Fruit fly (Drosophila melanogaster): ENCODE measurements around the gene ND-B18.

Gene ND-B18

DNA sequence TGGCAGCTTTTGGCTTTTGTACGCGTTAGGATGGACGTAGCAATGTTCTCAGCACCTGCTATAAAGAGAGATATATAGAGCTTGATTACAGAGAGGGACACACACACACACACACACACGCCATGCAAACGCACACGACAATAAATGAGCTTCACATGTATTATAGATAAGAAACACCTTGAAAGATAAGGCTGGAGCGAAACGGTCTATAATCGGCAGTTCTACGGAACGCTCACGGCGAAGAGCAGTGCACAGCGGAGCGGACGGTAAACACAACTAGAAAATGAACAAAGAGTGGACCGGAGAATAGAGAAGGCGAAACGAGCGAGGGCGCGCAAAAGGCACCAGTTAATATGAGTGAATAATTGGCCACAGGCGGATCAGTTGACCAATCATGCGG lies 14.8 kb upstream of the ND-B18 start:
- TF ChIP-seq CTCF (optimal IDR thresholded peaks at IDR 0.05): no peak
- TF ChIP-seq CG8478 (optimal IDR thresholded peaks at IDR 0.05): no peak

DNA sequence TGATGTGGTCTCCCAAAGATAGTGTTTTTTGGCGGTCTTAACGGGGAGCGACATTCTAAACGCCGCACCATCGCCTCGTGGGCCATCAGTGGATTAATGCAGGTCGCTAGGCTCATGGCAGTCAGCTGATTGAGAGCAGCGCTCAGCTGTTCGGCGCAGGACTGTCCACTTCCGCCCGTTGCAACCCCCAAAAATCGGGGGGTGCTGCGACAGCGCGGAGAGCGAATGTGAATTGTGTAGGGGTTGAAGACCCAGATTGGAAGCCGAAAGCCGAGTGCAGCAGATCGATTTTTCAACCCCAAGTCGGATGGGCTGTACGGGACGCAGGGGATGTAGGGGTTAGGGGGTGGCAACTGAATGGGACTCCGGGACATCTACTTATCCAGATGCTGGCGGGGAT lies 914 bp upstream of the ND-B18 start:
- TF ChIP-seq CTCF (optimal IDR thresholded peaks at IDR 0.05): no peak
- TF ChIP-seq CG8478 (optimal IDR thresholded peaks at IDR 0.05): no peak

DNA sequence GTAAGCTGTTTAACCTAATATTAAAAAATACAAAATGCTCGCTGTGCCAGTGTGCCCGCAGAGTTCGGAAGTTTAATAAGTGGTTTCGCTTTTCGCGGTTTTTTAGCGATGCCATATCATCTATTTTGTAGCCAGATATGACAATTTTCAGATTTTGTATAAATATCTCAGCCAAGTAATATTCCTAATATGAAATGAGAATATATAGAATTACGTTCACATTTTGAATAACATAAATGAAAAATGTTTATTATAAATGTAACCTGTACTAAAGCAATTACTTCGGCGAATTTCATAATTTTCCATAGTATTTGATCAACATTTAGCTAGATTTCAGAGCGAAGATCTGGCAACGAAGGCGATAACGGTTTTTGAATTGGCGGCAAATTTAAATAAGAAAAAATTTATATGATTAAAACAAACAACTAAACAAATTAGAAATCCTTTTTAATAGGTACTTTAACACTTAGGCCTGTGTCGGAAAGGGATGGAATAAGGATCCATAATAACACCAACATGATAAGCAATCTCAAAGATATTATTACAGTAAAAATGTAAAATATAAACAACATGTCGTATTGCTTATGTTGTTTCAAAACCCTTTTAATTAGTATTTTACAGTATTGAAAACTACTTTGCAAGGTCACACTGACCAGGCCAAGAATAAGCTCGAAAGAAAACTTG lies 3.0 kb downstream of the ND-B18 start, which contains the start of the genes opm and dob:
TSS of gene opm (minus strand) at position 59 of the 684 bp plus-strand sequence.
TSS of gene dob (plus strand) at position 634 of the 684 bp plus-strand sequence.
- TF ChIP-seq CTCF (optimal IDR thresholded peaks at IDR 0.05) (no peak), CG8478 (optimal IDR thresholded peaks at IDR 0.05) (no peak)

DNA sequence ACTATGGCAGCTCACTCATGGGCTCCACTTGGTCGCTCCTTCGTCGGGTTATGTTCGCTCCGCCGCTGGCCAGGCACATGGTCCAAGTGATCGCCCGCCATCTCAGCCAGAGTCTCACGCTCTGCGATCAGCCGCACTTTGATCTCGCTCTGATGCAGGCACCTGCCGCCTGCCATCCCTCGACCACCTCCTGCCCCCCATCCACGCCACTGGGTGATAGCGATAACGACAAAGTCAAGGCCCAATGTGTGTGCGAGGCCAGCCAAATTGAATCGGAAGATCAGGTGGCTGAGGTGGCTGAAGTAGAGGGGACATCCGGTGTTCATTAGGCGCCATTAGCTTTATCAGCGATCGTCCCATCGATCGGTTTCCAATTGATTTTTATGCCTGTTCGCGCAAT lies 5.0 kb downstream of the ND-B18 start:
- no peak for TF ChIP-seq CTCF (optimal IDR thresholded peaks at IDR 0.05)
- no peak for TF ChIP-seq CG8478 (optimal IDR thresholded peaks at IDR 0.05)

DNA sequence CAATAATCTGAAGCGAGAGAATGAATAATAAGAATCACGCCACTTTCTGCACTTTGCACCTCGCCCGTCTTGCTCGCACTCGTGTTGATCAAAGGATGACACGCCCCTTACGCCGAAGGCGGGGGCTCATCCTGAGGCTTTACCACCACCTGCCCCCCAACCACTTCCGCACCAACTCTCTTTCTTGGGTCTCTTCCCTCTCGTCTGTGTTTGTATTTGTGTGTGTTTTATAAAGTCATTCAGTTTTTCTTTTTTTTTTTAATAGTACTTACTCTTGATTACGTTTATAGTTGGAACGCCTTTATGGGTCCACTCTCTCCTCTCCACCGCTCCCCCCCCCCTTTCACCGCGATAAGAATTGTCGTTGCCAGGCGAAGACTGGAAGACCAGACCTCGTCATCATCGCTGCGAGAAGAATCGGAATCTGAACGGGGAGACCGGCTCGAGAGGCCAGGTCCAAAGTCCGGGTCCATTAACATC lies 5.9 kb downstream of the ND-B18 start:
- TF ChIP-seq CG8478 (optimal IDR thresholded peaks at IDR 0.05) (no peak), CTCF (optimal IDR thresholded peaks at IDR 0.05) (no peak)

DNA sequence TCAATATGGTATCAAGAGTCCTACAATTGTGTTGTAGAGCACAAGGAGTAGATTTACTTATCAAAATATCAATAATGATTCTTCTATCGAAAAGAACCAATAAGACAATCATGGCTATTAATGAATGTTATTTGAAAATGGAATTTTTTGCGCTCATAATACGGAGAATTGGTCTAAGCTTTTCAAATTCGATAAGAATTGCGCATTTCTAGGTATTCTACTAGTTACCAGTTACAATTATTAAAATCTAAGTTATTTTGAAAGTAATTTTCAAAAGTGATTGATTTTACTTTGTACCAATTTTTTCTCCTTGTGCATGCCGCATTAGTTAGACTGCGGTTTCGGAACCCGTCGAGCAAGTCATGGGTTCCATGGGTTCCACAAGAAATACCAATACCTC lies 6.6 kb downstream of the ND-B18 start:
- TF ChIP-seq CG8478 (optimal IDR thresholded peaks at IDR 0.05) (no peak), CTCF (optimal IDR thresholded peaks at IDR 0.05) (no peak)

DNA sequence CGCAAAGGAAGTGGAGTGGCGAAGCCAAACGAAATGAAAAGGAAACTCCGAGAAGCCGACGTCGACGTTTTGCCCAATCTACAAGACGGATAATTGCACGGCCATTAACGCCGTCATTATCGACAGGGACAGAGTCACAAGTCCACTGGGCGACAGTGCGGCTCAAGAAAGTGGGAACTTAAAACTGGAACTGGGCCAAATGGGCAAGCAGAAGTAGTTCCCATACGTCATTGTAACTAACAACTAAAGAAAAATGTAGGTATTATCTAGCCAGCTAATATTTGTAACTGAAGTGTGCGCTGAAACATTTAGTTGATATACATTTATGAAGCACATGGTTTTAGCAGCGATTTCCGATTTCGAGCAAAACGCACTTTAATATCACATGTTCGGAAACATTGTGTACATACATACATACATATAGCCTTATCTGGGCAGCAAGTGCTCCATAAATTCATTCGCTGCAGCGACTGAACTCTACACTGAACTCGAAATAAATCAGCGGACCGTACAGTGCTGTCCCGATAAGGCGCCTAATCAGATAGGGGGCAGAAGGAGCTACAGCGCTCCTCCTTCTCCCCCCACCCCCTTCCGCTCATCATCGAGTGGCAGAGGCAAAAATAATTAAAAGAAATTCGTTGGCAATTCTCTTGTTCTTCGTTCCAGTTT lies 7.4 kb downstream of the ND-B18 start:
- TF ChIP-seq CG8478 (optimal IDR thresholded peaks at IDR 0.05): no peak
- no peak for TF ChIP-seq CTCF (optimal IDR thresholded peaks at IDR 0.05)

DNA sequence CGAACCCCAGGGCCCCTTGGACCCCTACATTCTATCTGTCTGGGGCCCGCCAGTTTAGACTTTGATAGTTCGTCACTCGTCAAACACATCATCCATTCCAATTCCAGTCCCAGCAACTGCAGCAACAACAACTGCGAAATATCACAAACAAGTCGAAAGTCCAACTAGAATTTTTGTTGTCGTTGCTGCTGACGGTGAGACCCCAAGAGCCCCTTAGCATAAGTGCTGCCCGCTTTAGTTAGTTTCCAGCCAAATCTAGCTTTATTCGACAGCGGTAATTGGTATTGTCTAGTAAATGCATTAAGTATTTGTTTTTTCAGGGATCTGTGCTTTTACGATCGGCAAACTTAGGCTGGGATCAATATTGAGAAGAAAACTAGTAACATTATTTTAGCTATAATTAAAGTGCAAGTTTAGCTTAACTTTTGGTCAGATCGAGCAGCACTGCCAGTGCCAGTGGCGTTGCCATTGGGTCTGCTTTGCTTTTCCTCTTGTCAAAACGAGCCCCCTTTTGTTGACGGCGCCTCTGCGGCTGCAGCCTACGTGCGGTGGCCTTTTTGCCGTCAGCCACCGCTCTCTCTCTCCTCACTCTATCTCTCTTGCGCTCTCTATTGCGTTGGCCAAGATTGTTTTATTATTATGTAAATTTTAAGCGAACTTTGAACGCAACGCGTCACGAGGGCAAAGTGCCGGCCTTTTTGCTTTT lies 11.3 kb downstream of the ND-B18 start:
- TF ChIP-seq CG8478 (optimal IDR thresholded peaks at IDR 0.05): no peak
- no peak for TF ChIP-seq CTCF (optimal IDR thresholded peaks at IDR 0.05)

DNA sequence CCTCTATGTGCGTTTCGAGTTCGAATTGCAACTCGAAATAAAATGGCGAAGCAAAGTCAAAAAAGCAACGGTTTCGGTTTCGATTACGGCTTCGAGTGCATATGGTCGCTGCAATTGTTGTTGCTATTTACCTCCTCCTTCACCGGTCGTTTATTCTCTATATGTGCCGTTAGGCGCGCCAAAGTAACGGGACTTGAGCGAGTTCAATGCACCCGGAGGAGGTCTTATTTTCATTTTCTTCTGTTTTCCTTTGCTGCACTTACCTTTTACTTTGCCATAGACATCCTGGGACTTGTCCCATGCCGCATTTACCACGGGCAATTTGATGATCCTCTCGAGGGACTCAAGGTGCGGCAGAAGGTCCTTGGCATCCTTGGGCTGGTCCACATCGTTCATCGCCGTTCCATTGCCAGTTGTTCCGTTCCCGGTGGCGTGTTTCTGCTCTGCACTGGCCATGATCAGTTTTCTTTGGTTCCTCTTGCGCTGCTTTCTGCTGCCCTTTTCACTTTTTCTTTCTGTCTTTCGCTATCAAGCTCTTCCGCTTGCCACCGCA lies 12.0 kb downstream of the ND-B18 start:
- TF ChIP-seq CG8478 (optimal IDR thresholded peaks at IDR 0.05) (no peak), CTCF (optimal IDR thresholded peaks at IDR 0.05) (no peak)

DNA sequence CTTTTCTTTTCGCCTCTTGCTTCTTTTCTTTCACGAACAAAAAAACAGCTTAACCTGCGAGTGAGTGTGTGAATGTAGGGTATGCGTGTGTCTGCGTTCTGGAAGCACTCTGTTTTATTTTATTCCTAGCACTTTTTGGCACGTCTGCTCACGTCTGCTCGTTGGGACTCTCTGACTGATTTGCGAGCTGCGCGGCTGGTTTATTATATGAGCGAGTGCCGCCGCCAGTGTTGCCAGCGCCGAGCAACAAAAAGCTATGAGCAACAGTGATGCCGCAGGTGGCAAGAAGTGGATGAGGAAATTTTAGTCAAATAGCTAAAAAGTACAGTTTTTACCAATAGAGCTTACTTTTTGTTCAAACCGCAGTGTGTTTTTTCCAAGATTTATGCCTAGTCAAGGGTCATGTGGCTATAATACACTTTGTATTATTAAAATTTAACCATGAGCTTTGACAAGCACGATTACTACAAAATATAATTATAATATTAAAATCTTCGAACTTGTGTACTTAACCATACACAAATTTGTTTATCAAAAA lies 12.6 kb downstream of the ND-B18 start, which contains the start of gene Lsd-2:
TSS of gene Lsd-2 (minus strand) at position 183 of the 538 bp plus-strand sequence.
- TF ChIP-seq CG8478 (optimal IDR thresholded peaks at IDR 0.05): no peak
- TF ChIP-seq CTCF (optimal IDR thresholded peaks at IDR 0.05): no peak

DNA sequence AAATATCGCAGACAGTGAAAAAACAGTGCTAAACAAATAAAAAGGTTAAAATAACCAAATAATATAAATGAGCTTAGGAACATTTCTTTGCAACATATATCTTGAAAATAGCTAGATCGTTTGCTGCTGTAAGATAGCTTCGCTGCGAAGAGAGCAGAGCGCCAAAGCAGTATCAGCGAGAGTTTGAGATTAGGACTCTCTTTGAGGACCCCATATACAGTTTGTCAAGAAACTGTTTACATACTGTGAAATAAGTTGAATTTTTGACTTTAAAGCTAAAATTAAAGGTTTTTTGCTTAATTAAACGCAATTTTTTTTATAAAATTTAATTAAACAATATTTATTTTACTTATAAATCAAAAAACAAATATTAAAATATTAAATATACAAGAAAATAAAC lies 13.1 kb downstream of the ND-B18 start:
- no peak for TF ChIP-seq CG8478 (optimal IDR thresholded peaks at IDR 0.05)
- TF ChIP-seq CTCF (optimal IDR thresholded peaks at IDR 0.05): no peak

DNA sequence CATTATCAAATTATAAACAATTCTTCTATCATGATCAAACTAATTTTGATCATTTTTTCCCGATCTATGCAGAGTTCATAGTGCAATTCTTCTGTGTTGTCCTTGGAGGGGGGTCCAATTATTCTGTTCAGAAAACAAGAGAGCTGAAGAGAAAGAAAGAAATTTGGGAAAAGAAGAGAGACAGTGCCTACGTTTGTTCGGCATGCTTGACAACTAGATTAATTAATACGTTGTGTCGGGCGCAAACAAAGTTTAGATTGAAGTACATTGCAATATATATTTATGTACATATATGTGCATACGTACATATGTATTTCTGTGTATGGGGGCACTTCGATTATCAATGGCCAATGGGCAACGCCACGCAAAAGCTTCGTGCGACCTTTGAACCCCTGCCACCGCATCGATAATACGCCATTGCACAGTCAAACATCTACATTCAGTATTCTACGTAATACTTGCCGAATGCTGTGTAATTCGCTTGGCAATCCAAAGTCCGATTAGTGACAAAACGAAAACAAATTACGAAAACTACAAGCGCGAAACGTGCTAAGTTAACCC lies 14.1 kb downstream of the ND-B18 start:
- no peak for TF ChIP-seq CG8478 (optimal IDR thresholded peaks at IDR 0.05)

DNA sequence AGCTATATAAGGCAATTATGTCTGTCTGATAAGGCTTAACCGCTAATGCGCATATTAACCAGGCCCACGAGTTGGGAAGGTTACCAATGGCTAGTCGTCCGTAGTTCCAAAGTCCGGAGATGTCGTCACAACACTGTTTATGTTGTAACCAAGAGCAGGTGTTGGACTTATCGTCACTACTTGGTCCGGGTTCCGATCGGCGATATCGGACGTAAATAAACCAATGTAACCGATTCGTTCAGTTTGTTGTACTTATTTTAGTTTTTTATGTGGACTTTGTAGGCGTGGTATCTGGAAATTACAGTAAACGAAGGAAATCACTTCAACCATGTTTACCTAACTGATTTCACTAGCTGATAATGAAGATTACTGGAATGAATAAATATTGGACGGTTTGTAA lies 14.9 kb downstream of the ND-B18 start:
- no peak for TF ChIP-seq CG8478 (optimal IDR thresholded peaks at IDR 0.05)
- TF ChIP-seq CTCF (optimal IDR thresholded peaks at IDR 0.05): no peak

DNA sequence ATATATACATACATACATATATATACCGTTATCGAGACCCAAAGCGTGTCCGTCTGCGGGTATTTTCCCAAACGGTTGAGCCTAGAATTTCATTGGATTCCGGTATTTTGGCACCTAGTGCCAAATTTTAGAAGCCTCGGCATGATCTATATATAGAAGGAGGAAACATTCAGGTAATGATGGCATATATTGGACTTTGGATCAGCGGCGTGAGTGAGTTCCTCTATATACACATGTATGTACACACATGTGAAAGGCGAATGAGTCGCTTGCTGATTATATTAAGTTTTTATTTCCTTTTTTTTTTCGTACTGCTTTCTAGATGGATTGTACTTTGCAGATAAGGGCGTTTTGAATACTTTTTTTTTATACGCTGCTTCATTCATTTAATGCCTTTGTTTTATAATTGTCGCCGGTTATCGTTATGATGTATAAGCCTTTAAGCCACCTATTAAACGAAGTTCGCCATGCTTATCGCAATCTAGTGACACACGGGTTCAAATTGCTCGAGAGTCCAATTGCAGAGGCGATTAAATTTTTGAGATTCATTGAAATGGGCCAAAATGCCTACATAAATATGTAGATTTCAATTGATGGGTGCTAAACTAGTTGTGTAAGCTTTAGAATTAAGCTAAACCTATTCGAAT lies 15.8 kb downstream of the ND-B18 start:
- TF ChIP-seq CG8478 (optimal IDR thresholded peaks at IDR 0.05) (no peak), CTCF (optimal IDR thresholded peaks at IDR 0.05) (no peak)
